Fruit fly (Drosophila melanogaster) Kc167 (cell line): ENCODE data around the gene Ir94b.

Experiments
- Myc ChIP-seq: fragments of >200 bp; optimal IDR thresholded peaks from 2 replicates; lab custom pipeline; 2017; ENCODE audit warnings: missing external identifiers
- Sin3A ChIP-seq: fragments of >200 bp; optimal IDR thresholded peaks from 2 replicates; lab custom pipeline; 2018; ENCODE audit warnings: missing external identifiers
- h ChIP-seq: fragments of >200 bp; optimal IDR thresholded peaks from 3 replicates; lab custom pipeline; 2018; ENCODE audit warnings: missing external identifiers
- insv ChIP-seq: fragments of >200 bp; optimal IDR thresholded peaks from 3 replicates; lab custom pipeline; 2018; ENCODE audit warnings: missing external identifiers
- psq ChIP-seq: fragments of >200 bp; optimal IDR thresholded peaks from 2 replicates; lab custom pipeline; 2017; ENCODE audit warnings: missing external identifiers
- ttk ChIP-seq: sonication (Bioruptor generic); optimal IDR thresholded peaks from 2 replicates; lab custom pipeline; 2017; ENCODE audit warnings: missing external identifiers

The Ir94b gene

dm6 chr3R:22071628-22072027 lies 45.4 kb downstream of the Ir94b start:
- TF ChIP-seq Sin3A (lab: Kevin White, UChicago): no peak
- no peak for TF ChIP-seq ttk (lab: Kevin White, UChicago)
- TF ChIP-seq h (lab: Kevin White, UChicago): no peak
- TF ChIP-seq Myc (lab: Kevin White, UChicago): no peak
- TF ChIP-seq insv: no peak
- TF ChIP-seq psq: no peak

- no peak for TF ChIP-seq Myc (lab: Kevin White, UChicago)
Observed at dm6 chr3R:22067235-22067634, 49.8 kb downstream of the Ir94b start.

- no peak for TF ChIP-seq ttk (lab: Kevin White, UChicago)
- no peak for TF ChIP-seq psq
- no peak for TF ChIP-seq h (lab: Kevin White, UChicago)
- no peak for TF ChIP-seq Myc (lab: Kevin White, UChicago)
- TF ChIP-seq insv: no peak
- TF ChIP-seq Sin3A (lab: Kevin White, UChicago): no peak
Observed at dm6 chr3R:22066440-22066839, 50.6 kb downstream of the Ir94b start.
